Worm (Caenorhabditis elegans) whole organism, L1 larva: ENCODE data around the gene F26F4.12.

Experiments used
- C04F5.9 ChIP-seq: sonication (generic microtip); optimal IDR thresholded peaks from 2 replicates; lab custom pipeline; 2016; ENCODE audit warnings: missing genetic modification characterization, missing compliant biosample characterization
- C34B4.2 ChIP-seq: sonication (generic microtip); optimal IDR thresholded peaks from 2 replicates; lab custom pipeline; 2017; ENCODE audit warnings: mild to moderate bottlenecking, missing genetic modification characterization, missing compliant biosample characterization
- F16B12.6 ChIP-seq: fragments of 150-350 bp; optimal IDR thresholded peaks from 2 replicates; lab custom pipeline; 2014; ENCODE audit warnings: missing biosample characterization, missing genetic modification characterization
- aha-1 ChIP-seq: fragments of 150-350 bp; optimal IDR thresholded peaks from 2 replicates; lab custom pipeline; 2014; ENCODE audit warnings: missing biosample characterization, missing genetic modification characterization
- alr-1 ChIP-seq: fragments of 200-800 bp; sonication (Bioruptor generic); optimal IDR thresholded peaks from 2 replicates; lab custom pipeline; 2018; ENCODE audit warnings: borderline replicate concordance, mild to moderate bottlenecking, missing genetic modification characterization, missing compliant biosample characterization
- aly-2 ChIP-seq: fragments of 150-350 bp; optimal IDR thresholded peaks from 2 replicates; lab custom pipeline; 2014; ENCODE audit warnings: missing biosample characterization, missing genetic modification characterization
- ama-1 ChIP-seq: fragments of 150-350 bp; optimal IDR thresholded peaks from 2 replicates; lab custom pipeline; 2014
- blmp-1 ChIP-seq: fragments of 150-350 bp; optimal IDR thresholded peaks from 2 replicates; lab custom pipeline; 2014; ENCODE audit warnings: missing biosample characterization, missing genetic modification characterization
- ceh-90 ChIP-seq: sonication (generic microtip); optimal IDR thresholded peaks from 2 replicates; lab custom pipeline; 2016; ENCODE audit warnings: missing genetic modification characterization, missing compliant biosample characterization
- dpl-1 ChIP-seq, 3 experiments: fragments of 150-350 bp in 2 of 3; sonication (generic microtip) in 1 of 3; optimal IDR thresholded peaks; 2 replicates each; lab custom pipeline; 2014 to 2017; ENCODE audit warnings: missing biosample characterization in 3 of 3, missing genetic modification characterization in 3 of 3, missing genetic modification reagents in 3 of 3
- efl-1 ChIP-seq, 4 experiments: fragments of 150-350 bp; optimal IDR thresholded peaks in 3 of 4; peaks in 1 of 4; 1 replicate in 1 of 4; 2 replicates in 3 of 4; lab custom pipeline; 2014; ENCODE audit warnings: missing biosample characterization in 2 of 4, missing genetic modification characterization in 2 of 4, missing genetic modification reagents in 2 of 4
- efl-3 ChIP-seq: fragments of 200-800 bp; sonication (Bioruptor generic); optimal IDR thresholded peaks from 2 replicates; lab custom pipeline; 2018; ENCODE audit warnings: mild to moderate bottlenecking, missing genetic modification characterization, missing compliant biosample characterization
- egl-13 ChIP-seq: sonication (generic microtip); optimal IDR thresholded peaks from 2 replicates; lab custom pipeline; 2016; ENCODE audit warnings: missing genotype, missing genetic modification reagents, missing genetic modification characterization, missing compliant biosample characterization
- egl-27 ChIP-seq, 2 experiments: fragments of 150-350 bp in 1 of 2; sonication (generic microtip); optimal IDR thresholded peaks; 3 replicates each; lab custom pipeline; 2017 to 2018; ENCODE audit warnings: missing biosample characterization in 2 of 2, missing genetic modification characterization in 2 of 2, missing genetic modification reagents in 2 of 2
- elt-2 ChIP-seq: sonication (generic microtip); optimal IDR thresholded peaks from 2 replicates; lab custom pipeline; 2016; ENCODE audit warnings: missing genetic modification characterization, mild to moderate bottlenecking, inconsistent platforms, missing compliant biosample characterization, missing genetic modification reagents
- elt-3 ChIP-seq, 6 experiments: fragments of 150-350 bp in 1 of 6; sonication (generic microtip); optimal IDR thresholded peaks; 2 replicates each; lab custom pipeline; 2017 to 2018; ENCODE audit warnings: missing biosample characterization in 6 of 6, missing genetic modification characterization in 6 of 6, inconsistent platforms in 1 of 6
- ets-5 ChIP-seq: fragments of 200-800 bp; sonication (Bioruptor generic); IDR thresholded peaks from 2 replicates; pipeline ENCODE4 v1.3.6; 2022; ENCODE audit warnings: missing genetic modification characterization, missing compliant biosample characterization
- fkh-10 ChIP-seq: sonication (generic microtip); optimal IDR thresholded peaks from 2 replicates; lab custom pipeline; 2017; ENCODE audit warnings: missing biosample characterization, missing genetic modification reagents, missing genetic modification characterization
- grh-1 ChIP-seq: fragments of 200-800 bp; sonication (Bioruptor generic); IDR thresholded peaks from 2 replicates; pipeline ENCODE4 v1.3.6; 2022; ENCODE audit warnings: missing genetic modification reagents, missing genetic modification characterization, missing compliant biosample characterization
- hlh-17 ChIP-seq: fragments of 200-800 bp; sonication (Bioruptor generic); optimal IDR thresholded peaks from 2 replicates; lab custom pipeline; 2018; ENCODE audit warnings: missing genetic modification characterization, mild to moderate bottlenecking, missing compliant biosample characterization, moderate library complexity, borderline replicate concordance
- hlh-4 ChIP-seq: sonication (generic microtip); optimal IDR thresholded peaks from 2 replicates; lab custom pipeline; 2016; ENCODE audit warnings: mild to moderate bottlenecking, missing genetic modification characterization, missing compliant biosample characterization
- hpl-2 ChIP-seq: fragments of 150-350 bp; optimal IDR thresholded peaks from 2 replicates; lab custom pipeline; 2014; ENCODE audit warnings: missing biosample characterization, missing genetic modification reagents, missing genetic modification characterization
- irx-1 ChIP-seq: sonication (generic microtip); optimal IDR thresholded peaks from 2 replicates; lab custom pipeline; 2016; ENCODE audit warnings: missing genetic modification characterization, missing compliant biosample characterization
- isw-1 ChIP-seq: fragments of 200-800 bp; sonication (Bioruptor generic); IDR thresholded peaks from 2 replicates; pipeline ENCODE4 v1.3.6; 2022; ENCODE audit warnings: missing genetic modification characterization, missing compliant biosample characterization
- lin-13 ChIP-seq: fragments of 150-350 bp; optimal IDR thresholded peaks from 2 replicates; lab custom pipeline; 2014; ENCODE audit warnings: missing biosample characterization, missing genetic modification reagents, missing genetic modification characterization
- mdl-1 ChIP-seq, 2 experiments: fragments of 150-350 bp; optimal IDR thresholded peaks; 2 replicates each; lab custom pipeline; 2014 to 2017; ENCODE audit warnings: missing biosample characterization in 2 of 2, missing genetic modification characterization in 2 of 2, inconsistent platforms in 1 of 2
- mep-1 ChIP-seq: fragments of 150-350 bp; optimal IDR thresholded peaks from 2 replicates; lab custom pipeline; 2014; ENCODE audit warnings: missing biosample characterization, missing genetic modification characterization
- nhr-19 ChIP-seq: fragments of 200-800 bp; sonication (Bioruptor generic); conservative IDR thresholded peaks from 2 replicates; pipeline ENCODE4 v1.3.6; 2022; ENCODE audit warnings: missing genetic modification characterization, missing compliant biosample characterization
- nhr-20 ChIP-seq: sonication (generic microtip); optimal IDR thresholded peaks from 2 replicates; lab custom pipeline; 2016; ENCODE audit warnings: mild to moderate bottlenecking, missing genetic modification characterization, missing compliant biosample characterization
- nhr-28 ChIP-seq: fragments of 150-350 bp; optimal IDR thresholded peaks from 2 replicates; lab custom pipeline; 2014; ENCODE audit warnings: missing biosample characterization, missing genetic modification characterization
- nhr-47 ChIP-seq: sonication (generic microtip); optimal IDR thresholded peaks from 2 replicates; lab custom pipeline; 2016; ENCODE audit warnings: mild to moderate bottlenecking, missing genetic modification characterization, moderate library complexity, missing compliant biosample characterization
- nhr-71 ChIP-seq: sonication (generic microtip); optimal IDR thresholded peaks from 2 replicates; lab custom pipeline; 2016; ENCODE audit warnings: mild to moderate bottlenecking, missing genetic modification characterization, moderate library complexity, missing compliant biosample characterization
- nhr-76 ChIP-seq: sonication (generic microtip); optimal IDR thresholded peaks from 2 replicates; lab custom pipeline; 2017; ENCODE audit warnings: missing biosample characterization, missing genetic modification characterization
- nhr-85 ChIP-seq: sonication (generic microtip); peaks from one replicate; lab custom pipeline; 2016; ENCODE audit warnings: missing genetic modification characterization, inconsistent platforms, missing compliant biosample characterization
- nhr-90 ChIP-seq: sonication (generic microtip); optimal IDR thresholded peaks from 2 replicates; lab custom pipeline; 2016; ENCODE audit warnings: mild to moderate bottlenecking, missing genetic modification characterization, missing compliant biosample characterization; ENCODE audit not compliant: poor library complexity
- pax-3 ChIP-seq: fragments of 200-800 bp; sonication (Bioruptor generic); optimal IDR thresholded peaks from 2 replicates; lab custom pipeline; 2018; ENCODE audit warnings: mild to moderate bottlenecking, missing genetic modification characterization, moderate library complexity, missing compliant biosample characterization
- skn-1 ChIP-seq: fragments of 150-350 bp; optimal IDR thresholded peaks from 2 replicates; lab custom pipeline; 2014; ENCODE audit warnings: missing biosample characterization, missing genetic modification characterization
- snpc-4 ChIP-seq: fragments of 150-350 bp; optimal IDR thresholded peaks from 2 replicates; lab custom pipeline; 2014; ENCODE audit warnings: missing biosample characterization, missing genetic modification characterization
- sptf-1 ChIP-seq: fragments of 150-350 bp; optimal IDR thresholded peaks from 2 replicates; lab custom pipeline; 2014; ENCODE audit warnings: missing biosample characterization, missing genetic modification characterization
- tbx-2 ChIP-seq: sonication (generic microtip); optimal IDR thresholded peaks from 2 replicates; lab custom pipeline; 2016; ENCODE audit warnings: missing genetic modification characterization, missing compliant biosample characterization
- unc-130 ChIP-seq: fragments of 150-350 bp; optimal IDR thresholded peaks from 2 replicates; lab custom pipeline; 2017; ENCODE audit warnings: missing biosample characterization, missing genetic modification characterization, inconsistent platforms
- unc-62 ChIP-seq: fragments of 150-350 bp; optimal IDR thresholded peaks from 2 replicates; lab custom pipeline; 2014; ENCODE audit warnings: missing biosample characterization, missing genetic modification reagents, missing genetic modification characterization
- xbp-1 ChIP-seq: sonication (generic microtip); optimal IDR thresholded peaks from 2 replicates; lab custom pipeline; 2016; ENCODE audit warnings: missing genetic modification characterization, missing compliant biosample characterization
- zip-4 ChIP-seq: fragments of 200-800 bp; sonication (Bioruptor generic); optimal IDR thresholded peaks from 2 replicates; lab custom pipeline; 2018; ENCODE audit warnings: mild to moderate bottlenecking, missing genetic modification characterization, moderate library complexity, missing compliant biosample characterization

F26F4.12 gene

ce11 chrIII:4917960-4918712 is 8.3 kb upstream of the F26F4.12 start, which contains the start of gene rpb-8 (continued):
- TF ChIP-seq nhr-19 (GFP tag; lab: Robert Waterston, UW) (peak; percentile 35), nhr-47 (tag; lab: Kevin White, UChicago) (peak; percentile 52), lin-13 (peak; percentile 38), blmp-1 (tag; lab: Kevin White, UChicago) (peak; percentile 77), unc-62 (no peak), aha-1 (no peak), hlh-17 (GFP tag; lab: Kevin White, UChicago) (no peak), irx-1 (tag; lab: Kevin White, UChicago) (peak; percentile 3), alr-1 (no peak), nhr-20 (tag; lab: Kevin White, UChicago) (peak; percentile 45), ceh-90 (peak; percentile 27), mdl-1 (tag; optimal IDR thresholded peaks at IDR 0.05; lab: Kevin White, UChicago) (peak in 1 of 2 experiments; percentile 20)
- TF ChIP-seq, all 84 proteins: peak for 32

DNA sequence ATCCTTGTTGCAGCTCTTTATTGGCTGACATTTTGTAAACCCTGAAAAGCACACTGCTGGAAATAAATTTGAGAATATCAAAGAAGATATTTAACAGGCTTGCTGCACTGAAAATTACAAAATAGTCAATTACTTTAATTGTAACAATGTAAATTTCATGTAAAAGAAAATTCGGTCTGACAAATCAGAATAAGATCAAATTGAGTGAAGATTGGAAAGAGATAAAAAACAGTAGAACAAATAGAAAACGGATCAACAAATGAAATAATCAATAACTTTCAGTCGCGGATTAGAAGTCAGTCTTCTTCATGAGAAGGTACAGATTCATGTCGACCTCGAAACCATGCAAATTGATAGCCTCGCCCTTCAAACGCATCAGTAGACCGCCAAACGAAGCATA is 7.2 kb upstream of the F26F4.12 start, which contains the start of gene rars-1:
rars-1 (minus strand) TSS at position 101 of the 400 bp plus-strand sequence.
- no peak for TF ChIP-seq efl-1 (optimal IDR thresholded peaks at IDR 0.05; lab: Kevin White, UChicago)
- TF ChIP-seq efl-1 (GFP tag; optimal IDR thresholded peaks at IDR 0.05 in 1 of 2; lab: Kevin White, UChicago) = peak in 1 of 2 experiments; percentile 52
- TF ChIP-seq dpl-1 (GFP tag; optimal IDR thresholded peaks at IDR 0.05; lab: Kevin White, UChicago) = no peak

DNA sequence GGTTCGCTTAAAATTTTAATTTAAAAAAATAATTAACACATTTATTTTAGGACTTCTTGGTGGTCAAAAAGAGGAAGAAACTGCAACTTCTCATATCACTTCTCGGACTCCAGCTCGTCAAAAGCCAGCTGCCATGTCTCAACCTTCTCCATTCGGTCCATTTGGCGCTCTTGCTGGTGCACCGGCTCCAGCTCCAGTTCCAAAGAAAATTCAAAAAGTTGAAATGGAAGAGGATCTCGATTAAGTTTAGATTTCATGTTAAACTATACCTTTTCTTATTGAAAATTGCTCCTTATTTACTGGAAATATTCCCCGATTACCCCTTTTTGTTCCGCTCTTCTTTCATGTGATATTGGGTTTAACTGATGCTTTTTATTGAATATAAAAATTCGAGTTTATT is 3.9 kb upstream of the F26F4.12 start:
- TF ChIP-seq C04F5.9 (tag; lab: Kevin White, UChicago) (no peak), nhr-76 (tag; lab: Kevin White, UChicago) (no peak), efl-3 (GFP tag; lab: Kevin White, UChicago) (no peak), mdl-1 (tag; optimal IDR thresholded peaks at IDR 0.05; lab: Kevin White, UChicago) (no peak), zip-4 (GFP tag; lab: Kevin White, UChicago) (no peak), alr-1 (no peak)
- TF ChIP-seq, all 84 proteins: peak for 0

ce11 chrIII:4912317-4912716 is 2.5 kb upstream of the F26F4.12 start, which contains the start of the genes F26F4.9 and cee-1:
F26F4.9 (minus strand) TSS chrIII:4912521.
cee-1 (plus strand) TSS chrIII:4912699.
- TF ChIP-seq efl-1 (optimal IDR thresholded peaks at IDR 0.05; lab: Kevin White, UChicago) (peak; percentile 63 to 79), efl-1 (GFP tag; optimal IDR thresholded peaks at IDR 0.05 in 1 of 2; lab: Kevin White, UChicago) (peak; percentile 78 to 96), aly-2 (tag; lab: Kevin White, UChicago) (no peak), hpl-2 (GFP tag; lab: Kevin White, UChicago) (no peak), elt-2 (tag; lab: Kevin White, UChicago) (peak; percentile 44), C34B4.2 (tag; lab: Kevin White, UChicago) (no peak), snpc-4 (no peak), xbp-1 (peak; percentile 78), ama-1 (lab: Kevin White, UChicago) (no peak), elt-3 (tag; optimal IDR thresholded peaks at IDR 0.05; lab: Kevin White, UChicago) (peak in 1 of 6 experiments; percentile 14), F16B12.6 (peak; percentile 40), egl-13 (peak; percentile 75), nhr-19 (GFP tag; lab: Robert Waterston, UW) (peak; percentile 66), ets-5 (GFP tag; lab: Robert Waterston, UW) (no peak), dpl-1 (GFP tag; optimal IDR thresholded peaks at IDR 0.05; lab: Kevin White, UChicago) (peak; percentile 61 to 76 (median 68)), pax-3 (tag; lab: Kevin White, UChicago) (peak; percentile 76), nhr-85 (tag; lab: Kevin White, UChicago) (peak; percentile 82), egl-27 (tag; optimal IDR thresholded peaks at IDR 0.05; lab: Kevin White, UChicago) (no peak), nhr-76 (tag; lab: Kevin White, UChicago) (no peak), sptf-1 (tag; lab: Kevin White, UChicago) (no peak), grh-1 (GFP tag; lab: Robert Waterston, UW) (no peak), fkh-10 (GFP tag; lab: Kevin White, UChicago) (no peak), isw-1 (GFP tag; lab: Robert Waterston, UW) (peak; percentile 35), nhr-90 (peak; percentile 84), nhr-71 (tag; lab: Kevin White, UChicago) (peak; percentile 84), nhr-47 (tag; lab: Kevin White, UChicago) (peak; percentile 82), mep-1 (tag; lab: Kevin White, UChicago) (peak; percentile 84), nhr-28 (tag; lab: Kevin White, UChicago) (no peak), unc-130 (no peak), tbx-2 (peak; percentile 82), irx-1 (tag; lab: Kevin White, UChicago) (peak; percentile 86), hlh-4 (tag; lab: Kevin White, UChicago) (peak; percentile 22), skn-1 (tag; lab: Kevin White, UChicago) (peak; percentile 22)
